Worm (Caenorhabditis elegans) whole organism, L3 larva: Measurements from ENCODE around the gene T10G3.4.

Source experiments
- R02D3.7 ChIP-seq: fragments of 150-350 bp; optimal IDR thresholded peaks from 2 replicates; lab custom pipeline; 2014; ENCODE audit warnings: missing biosample characterization, missing genetic modification characterization
- aly-2 ChIP-seq: fragments of 150-350 bp; optimal IDR thresholded peaks from 2 replicates; lab custom pipeline; 2014; ENCODE audit warnings: missing biosample characterization, missing genetic modification characterization
- ama-1 ChIP-seq: fragments of 150-350 bp; optimal IDR thresholded peaks from 2 replicates; lab custom pipeline; 2018
- ceh-16 ChIP-seq: sonication (generic microtip); optimal IDR thresholded peaks from 2 replicates; lab custom pipeline; 2017; ENCODE audit warnings: missing biosample characterization, missing genetic modification characterization
- ceh-28 ChIP-seq: fragments of 150-350 bp; optimal IDR thresholded peaks from 2 replicates; lab custom pipeline; 2014; ENCODE audit warnings: missing biosample characterization, missing genetic modification reagents, missing genetic modification characterization
- ceh-82 ChIP-seq: fragments of 150-350 bp; optimal IDR thresholded peaks from 2 replicates; lab custom pipeline; 2014; ENCODE audit warnings: missing biosample characterization, missing genetic modification characterization
- ceh-9 ChIP-seq: sonication (generic microtip); optimal IDR thresholded peaks from 2 replicates; lab custom pipeline; 2018; ENCODE audit warnings: missing biosample characterization, missing genetic modification characterization
- daf-12 ChIP-seq: fragments of 150-350 bp; optimal IDR thresholded peaks from 2 replicates; lab custom pipeline; 2014; ENCODE audit warnings: missing biosample characterization, missing genetic modification reagents, missing genetic modification characterization
- egl-27 ChIP-seq: sonication (generic microtip); optimal IDR thresholded peaks from 4 replicates; lab custom pipeline; 2017; ENCODE audit warnings: missing biosample characterization, missing genetic modification reagents, missing genetic modification characterization
- egl-5 ChIP-seq: fragments of 150-350 bp; optimal IDR thresholded peaks from 2 replicates; lab custom pipeline; 2017; ENCODE audit warnings: missing biosample characterization, missing genetic modification reagents, missing genetic modification characterization, inconsistent platforms
- elt-1 ChIP-seq: fragments of 150-350 bp; optimal IDR thresholded peaks from 2 replicates; lab custom pipeline; 2014; ENCODE audit warnings: missing biosample characterization, missing genetic modification characterization
- elt-2 ChIP-seq: sonication (generic microtip); optimal IDR thresholded peaks from 2 replicates; lab custom pipeline; 2016; ENCODE audit warnings: missing genetic modification reagents, mild to moderate bottlenecking, missing genetic modification characterization, missing compliant biosample characterization
- elt-3 ChIP-seq, 3 experiments: fragments of 150-350 bp in 1 of 3; sonication (generic microtip) in 2 of 3; optimal IDR thresholded peaks; 2 replicates in 2 of 3; 4 replicates in 1 of 3; lab custom pipeline; 2014 to 2017; ENCODE audit warnings: missing biosample characterization in 3 of 3, missing genetic modification characterization in 3 of 3
- eor-1 ChIP-seq, 2 experiments: fragments of 150-350 bp; optimal IDR thresholded peaks; 2 replicates each; lab custom pipeline; 2014 to 2018; ENCODE audit warnings: missing biosample characterization in 2 of 2, missing genetic modification characterization in 2 of 2
- fkh-10 ChIP-seq: sonication (generic microtip); optimal IDR thresholded peaks from 2 replicates; lab custom pipeline; 2017; ENCODE audit warnings: missing biosample characterization, missing genetic modification reagents, missing genetic modification characterization
- fkh-2 ChIP-seq: fragments of 150-350 bp; optimal IDR thresholded peaks from 2 replicates; lab custom pipeline; 2014; ENCODE audit warnings: missing biosample characterization, missing genetic modification reagents, missing genetic modification characterization
- fos-1 ChIP-seq: fragments of 150-350 bp; optimal IDR thresholded peaks from 2 replicates; lab custom pipeline; 2014; ENCODE audit warnings: missing biosample characterization, missing genetic modification characterization
- hmg-11 ChIP-seq: sonication (generic microtip); optimal IDR thresholded peaks from 2 replicates; lab custom pipeline; 2016; ENCODE audit warnings: missing genetic modification characterization, missing compliant biosample characterization
- jun-1 ChIP-seq: fragments of 150-350 bp; optimal IDR thresholded peaks from 2 replicates; lab custom pipeline; 2014; ENCODE audit warnings: missing biosample characterization, missing genetic modification reagents, missing genetic modification characterization
- lin-15B ChIP-seq: fragments of 150-350 bp; optimal IDR thresholded peaks from 2 replicates; lab custom pipeline; 2014; ENCODE audit warnings: missing biosample characterization, missing genetic modification characterization
- lsy-12 ChIP-seq: sonication (generic microtip); optimal IDR thresholded peaks from 2 replicates; lab custom pipeline; 2016; ENCODE audit warnings: mild to moderate bottlenecking, missing genetic modification characterization, missing compliant biosample characterization
- mdl-1 ChIP-seq: fragments of 150-350 bp; optimal IDR thresholded peaks from 2 replicates; lab custom pipeline; 2014; ENCODE audit warnings: missing biosample characterization, missing genetic modification characterization
- mml-1 ChIP-seq: fragments of 150-350 bp; sonication (generic microtip); optimal IDR thresholded peaks from 3 replicates; lab custom pipeline; 2014; ENCODE audit warnings: missing biosample characterization, missing genetic modification characterization
- nfya-1 ChIP-seq: sonication (generic microtip); optimal IDR thresholded peaks from 2 replicates; lab custom pipeline; 2017; ENCODE audit warnings: missing genetic modification characterization, mild to moderate bottlenecking, missing compliant biosample characterization, antibody characterized with exemption, moderate library complexity; ENCODE audit not compliant: insufficient read depth
- nhr-11 ChIP-seq: fragments of 150-350 bp; optimal IDR thresholded peaks from 2 replicates; lab custom pipeline; 2014; ENCODE audit warnings: missing biosample characterization, missing genetic modification characterization
- nhr-23 ChIP-seq: fragments of 150-350 bp; optimal IDR thresholded peaks from 2 replicates; lab custom pipeline; 2014; ENCODE audit warnings: missing biosample characterization, missing genetic modification reagents, missing genetic modification characterization
- nhr-237 ChIP-seq: fragments of 150-350 bp; optimal IDR thresholded peaks from 2 replicates; lab custom pipeline; 2014; ENCODE audit warnings: missing biosample characterization, missing genetic modification characterization
- nhr-25 ChIP-seq: sonication (generic microtip); optimal IDR thresholded peaks from 2 replicates; lab custom pipeline; 2017; ENCODE audit warnings: missing biosample characterization, missing genetic modification characterization
- nhr-28 ChIP-seq: fragments of 150-350 bp; optimal IDR thresholded peaks from 2 replicates; lab custom pipeline; 2014; ENCODE audit warnings: missing biosample characterization, missing genetic modification characterization
- nhr-43 ChIP-seq: sonication (generic microtip); optimal IDR thresholded peaks from 2 replicates; lab custom pipeline; 2016; ENCODE audit warnings: mild to moderate bottlenecking, missing genetic modification characterization, missing compliant biosample characterization; ENCODE audit not compliant: poor library complexity, severe bottlenecking
- nhr-67 ChIP-seq: fragments of 150-350 bp; optimal IDR thresholded peaks from 2 replicates; lab custom pipeline; 2014; ENCODE audit warnings: missing biosample characterization, missing genetic modification characterization
- nhr-76 ChIP-seq: fragments of 150-350 bp; sonication (generic microtip); optimal IDR thresholded peaks from 5 replicates; lab custom pipeline; 2014; ENCODE audit warnings: missing biosample characterization, missing genetic modification characterization
- nhr-77 ChIP-seq: fragments of 150-350 bp; optimal IDR thresholded peaks from 2 replicates; lab custom pipeline; 2014; ENCODE audit warnings: missing biosample characterization, missing genetic modification characterization
- pha-4 ChIP-seq: fragments of 150-350 bp; optimal IDR thresholded peaks from 2 replicates; lab custom pipeline; 2014; ENCODE audit warnings: missing biosample characterization, missing genetic modification reagents, missing genetic modification characterization
- sea-2 ChIP-seq: fragments of 150-350 bp; sonication (generic microtip); optimal IDR thresholded peaks from 4 replicates; lab custom pipeline; 2014; ENCODE audit warnings: missing biosample characterization, missing genetic modification reagents, missing genetic modification characterization
- skn-1 ChIP-seq: fragments of 150-350 bp; optimal IDR thresholded peaks from 2 replicates; lab custom pipeline; 2014; ENCODE audit warnings: missing biosample characterization, missing genetic modification characterization
- snpc-4 ChIP-seq: fragments of 150-350 bp; optimal IDR thresholded peaks from 2 replicates; lab custom pipeline; 2014; ENCODE audit warnings: missing biosample characterization, missing genetic modification characterization
- tbx-2 ChIP-seq: sonication (generic microtip); optimal IDR thresholded peaks from 2 replicates; lab custom pipeline; 2016; ENCODE audit warnings: mild to moderate bottlenecking, missing genetic modification characterization, missing compliant biosample characterization
- unc-62 ChIP-seq: fragments of 150-350 bp; sonication (generic microtip); optimal IDR thresholded peaks from 4 replicates; lab custom pipeline; 2014; ENCODE audit warnings: missing biosample characterization, missing genetic modification reagents, missing genetic modification characterization
- zag-1 ChIP-seq: fragments of 150-350 bp; optimal IDR thresholded peaks from 2 replicates; lab custom pipeline; 2014; ENCODE audit warnings: missing biosample characterization, missing genetic modification characterization

T10G3.4 gene

ce11 chrV:13515115-13515514 lies 30.9 kb upstream of the T10G3.4 start, which contains the start of gene semi-1:
Gene semi-1, minus strand, starts transcription at chrV:13515215.
- TF ChIP-seq nhr-76 (no peak), eor-1 (tag; optimal IDR thresholded peaks at IDR 0.05; lab: Kevin White, UChicago) (no peak), nhr-11 (tag; lab: Kevin White, UChicago) (no peak), jun-1 (tag; lab: Kevin White, UChicago) (no peak), zag-1 (tag; lab: Kevin White, UChicago) (no peak), nhr-237 (tag; lab: Kevin White, UChicago) (no peak), nhr-77 (tag; lab: Kevin White, UChicago) (no peak), daf-12 (tag; lab: Kevin White, UChicago) (no peak), nhr-67 (tag; lab: Kevin White, UChicago) (no peak), fkh-10 (GFP tag; lab: Kevin White, UChicago) (no peak), egl-5 (no peak), ceh-82 (tag; lab: Kevin White, UChicago) (no peak), aly-2 (tag; lab: Kevin White, UChicago) (no peak), hmg-11 (no peak), nhr-28 (tag; lab: Kevin White, UChicago) (no peak), sea-2 (GFP tag; lab: Kevin White, UChicago) (no peak), ceh-16 (tag; lab: Kevin White, UChicago) (no peak), ceh-9 (tag; lab: Kevin White, UChicago) (no peak), fos-1 (tag; lab: Kevin White, UChicago) (no peak), mdl-1 (tag; lab: Kevin White, UChicago) (no peak)

DNA sequence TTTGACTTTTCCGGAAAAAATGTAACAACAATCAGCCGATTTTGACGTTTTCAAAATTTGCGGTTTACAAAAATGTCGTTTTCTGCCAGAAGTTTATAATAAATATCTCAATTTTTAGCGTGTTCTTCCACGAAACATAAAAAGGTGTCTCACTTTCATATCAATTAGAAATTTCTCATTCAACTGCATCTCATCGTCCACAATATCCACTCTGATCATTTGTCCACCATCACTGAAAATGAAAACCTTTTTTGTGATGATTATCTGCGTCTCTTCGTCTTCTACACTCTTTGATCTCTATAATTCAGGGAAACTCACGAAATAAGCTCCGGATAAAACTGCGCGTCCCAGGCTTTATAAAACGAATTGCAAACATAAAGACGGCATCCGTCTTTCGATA lies 28.3 kb upstream of the T10G3.4 start:
- TF ChIP-seq daf-12 (tag; lab: Kevin White, UChicago) (no peak), ceh-16 (tag; lab: Kevin White, UChicago) (no peak), sea-2 (GFP tag; lab: Kevin White, UChicago) (no peak), nhr-237 (tag; lab: Kevin White, UChicago) (no peak), fos-1 (tag; lab: Kevin White, UChicago) (no peak), elt-1 (no peak), ceh-28 (tag; lab: Kevin White, UChicago) (no peak), nhr-25 (tag; lab: Kevin White, UChicago) (no peak), skn-1 (tag; lab: Kevin White, UChicago) (no peak), elt-3 (tag; optimal IDR thresholded peaks at IDR 0.05; lab: Kevin White, UChicago) (no peak), lin-15B (no peak), hmg-11 (no peak)
- TF ChIP-seq, all 47 proteins: peak for 0

DNA sequence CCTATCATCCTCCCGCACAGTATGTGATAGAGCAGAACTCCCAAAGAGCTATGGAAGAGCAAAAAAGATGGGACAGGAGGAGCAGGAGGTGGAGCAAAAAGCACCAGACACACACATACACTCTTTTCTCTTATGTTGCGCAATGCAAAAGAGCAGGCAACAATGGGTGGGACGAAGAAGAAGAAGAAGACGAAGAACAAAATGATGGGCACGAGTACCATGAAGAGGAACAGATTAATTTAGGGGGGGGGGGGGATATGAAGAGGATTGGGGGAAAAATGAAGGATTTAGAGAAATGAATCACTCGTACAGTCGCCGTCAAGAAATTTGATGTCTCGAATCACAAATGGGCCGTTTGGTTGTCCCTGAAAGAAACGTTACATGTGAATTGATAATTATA lies 27.4 kb upstream of the T10G3.4 start, which contains the start of gene avr-15:
avr-15 (minus strand) TSS at position 101 of the 400 bp plus-strand sequence.
- TF ChIP-seq R02D3.7 (tag; lab: Kevin White, UChicago) (no peak), egl-27 (no peak), lin-15B (no peak), nhr-76 (no peak), fos-1 (tag; lab: Kevin White, UChicago) (no peak), nhr-43 (tag; lab: Kevin White, UChicago) (no peak), ceh-9 (tag; lab: Kevin White, UChicago) (no peak), nhr-28 (tag; lab: Kevin White, UChicago) (no peak), zag-1 (tag; lab: Kevin White, UChicago) (no peak), pha-4 (tag; lab: Kevin White, UChicago) (no peak), mml-1 (tag; lab: Kevin White, UChicago) (no peak), fkh-2 (tag; lab: Kevin White, UChicago) (no peak), ceh-16 (tag; lab: Kevin White, UChicago) (no peak), nfya-1 (tag; lab: Kevin White, UChicago) (no peak), nhr-67 (tag; lab: Kevin White, UChicago) (no peak), ceh-82 (tag; lab: Kevin White, UChicago) (no peak), tbx-2 (tag; lab: Kevin White, UChicago) (no peak), egl-5 (no peak), ceh-28 (tag; lab: Kevin White, UChicago) (no peak)

DNA sequence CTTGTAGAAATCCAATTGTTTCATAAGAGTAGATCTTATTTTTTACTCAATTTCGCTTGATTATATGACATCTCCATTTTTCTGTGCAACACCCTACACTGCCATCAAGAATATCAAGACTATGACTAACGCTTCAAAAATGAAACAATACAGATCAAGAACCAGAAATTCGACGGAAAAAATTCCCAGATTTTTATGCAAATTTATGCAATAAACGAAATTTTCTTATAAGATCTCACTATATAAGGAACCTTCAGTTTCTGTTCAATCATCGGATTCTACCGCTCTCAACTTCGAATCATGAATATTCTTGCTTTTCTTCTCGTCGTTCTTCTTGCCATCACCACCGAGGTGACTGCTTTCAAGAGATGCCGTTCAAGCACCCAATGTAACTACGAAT lies 22.1 kb upstream of the T10G3.4 start, which contains the start of gene R11G10.4:
R11G10.4 (plus strand) TSS at position 301 of the 400 bp plus-strand sequence.
- TF ChIP-seq elt-1: no peak
- TF ChIP-seq nhr-77 (tag; lab: Kevin White, UChicago): no peak
- no peak for TF ChIP-seq lsy-12
- no peak for TF ChIP-seq nhr-28 (tag; lab: Kevin White, UChicago)
- no peak for TF ChIP-seq elt-2 (tag; lab: Kevin White, UChicago)
- no peak for TF ChIP-seq nhr-11 (tag; lab: Kevin White, UChicago)
- no peak for TF ChIP-seq nhr-67 (tag; lab: Kevin White, UChicago)
- no peak for TF ChIP-seq zag-1 (tag; lab: Kevin White, UChicago)
- TF ChIP-seq unc-62 (GFP tag; lab: Kevin White, UChicago): no peak
- no peak for TF ChIP-seq nhr-23 (tag; lab: Kevin White, UChicago)
- TF ChIP-seq snpc-4 (tag; lab: Kevin White, UChicago): no peak
- no peak for TF ChIP-seq ama-1 (lab: Kevin White, UChicago)
- TF ChIP-seq ceh-16 (tag; lab: Kevin White, UChicago): no peak
